Worm (Caenorhabditis elegans) whole organism, L3 larva: ENCODE data around the gene T05C1.1.

Source experiments
- R02D3.7 ChIP-seq: fragments of 150-350 bp; optimal IDR thresholded peaks from 2 replicates; lab custom pipeline; 2014; ENCODE audit warnings: missing biosample characterization, missing genetic modification characterization
- ZK546.5 ChIP-seq: sonication (generic microtip); optimal IDR thresholded peaks from 2 replicates; lab custom pipeline; 2017; ENCODE audit warnings: missing biosample characterization, missing genetic modification characterization
- aly-2 ChIP-seq: fragments of 150-350 bp; optimal IDR thresholded peaks from 2 replicates; lab custom pipeline; 2014; ENCODE audit warnings: missing biosample characterization, missing genetic modification characterization
- ama-1 ChIP-seq: fragments of 150-350 bp; optimal IDR thresholded peaks from 2 replicates; lab custom pipeline; 2018
- ceh-16 ChIP-seq: sonication (generic microtip); optimal IDR thresholded peaks from 2 replicates; lab custom pipeline; 2017; ENCODE audit warnings: missing biosample characterization, missing genetic modification characterization
- ceh-28 ChIP-seq: fragments of 150-350 bp; optimal IDR thresholded peaks from 2 replicates; lab custom pipeline; 2014; ENCODE audit warnings: missing biosample characterization, missing genetic modification reagents, missing genetic modification characterization
- ceh-82 ChIP-seq: fragments of 150-350 bp; optimal IDR thresholded peaks from 2 replicates; lab custom pipeline; 2014; ENCODE audit warnings: missing biosample characterization, missing genetic modification characterization
- daf-12 ChIP-seq: fragments of 150-350 bp; optimal IDR thresholded peaks from 2 replicates; lab custom pipeline; 2014; ENCODE audit warnings: missing biosample characterization, missing genetic modification reagents, missing genetic modification characterization
- egl-27 ChIP-seq: sonication (generic microtip); optimal IDR thresholded peaks from 4 replicates; lab custom pipeline; 2017; ENCODE audit warnings: missing biosample characterization, missing genetic modification reagents, missing genetic modification characterization
- egl-5 ChIP-seq: fragments of 150-350 bp; optimal IDR thresholded peaks from 2 replicates; lab custom pipeline; 2017; ENCODE audit warnings: missing biosample characterization, missing genetic modification reagents, missing genetic modification characterization, inconsistent platforms
- elt-1 ChIP-seq: fragments of 150-350 bp; optimal IDR thresholded peaks from 2 replicates; lab custom pipeline; 2014; ENCODE audit warnings: missing biosample characterization, missing genetic modification characterization
- elt-2 ChIP-seq: sonication (generic microtip); optimal IDR thresholded peaks from 2 replicates; lab custom pipeline; 2016; ENCODE audit warnings: missing genetic modification reagents, mild to moderate bottlenecking, missing genetic modification characterization, missing compliant biosample characterization
- eor-1 ChIP-seq, 2 experiments: fragments of 150-350 bp; optimal IDR thresholded peaks; 2 replicates each; lab custom pipeline; 2014 to 2018; ENCODE audit warnings: missing biosample characterization in 2 of 2, missing genetic modification characterization in 2 of 2
- fkh-10 ChIP-seq: sonication (generic microtip); optimal IDR thresholded peaks from 2 replicates; lab custom pipeline; 2017; ENCODE audit warnings: missing biosample characterization, missing genetic modification reagents, missing genetic modification characterization
- fkh-2 ChIP-seq: fragments of 150-350 bp; optimal IDR thresholded peaks from 2 replicates; lab custom pipeline; 2014; ENCODE audit warnings: missing biosample characterization, missing genetic modification reagents, missing genetic modification characterization
- fos-1 ChIP-seq: fragments of 150-350 bp; optimal IDR thresholded peaks from 2 replicates; lab custom pipeline; 2014; ENCODE audit warnings: missing biosample characterization, missing genetic modification characterization
- hmg-11 ChIP-seq: sonication (generic microtip); optimal IDR thresholded peaks from 2 replicates; lab custom pipeline; 2016; ENCODE audit warnings: missing genetic modification characterization, missing compliant biosample characterization
- jun-1 ChIP-seq: fragments of 150-350 bp; optimal IDR thresholded peaks from 2 replicates; lab custom pipeline; 2014; ENCODE audit warnings: missing biosample characterization, missing genetic modification reagents, missing genetic modification characterization
- lin-15B ChIP-seq: fragments of 150-350 bp; optimal IDR thresholded peaks from 2 replicates; lab custom pipeline; 2014; ENCODE audit warnings: missing biosample characterization, missing genetic modification characterization
- lin-39 ChIP-seq: fragments of 150-350 bp; optimal IDR thresholded peaks from 2 replicates; lab custom pipeline; 2018; ENCODE audit warnings: missing biosample characterization, missing genetic modification reagents, missing genetic modification characterization
- lsy-12 ChIP-seq: sonication (generic microtip); optimal IDR thresholded peaks from 2 replicates; lab custom pipeline; 2016; ENCODE audit warnings: mild to moderate bottlenecking, missing genetic modification characterization, missing compliant biosample characterization
- mdl-1 ChIP-seq: fragments of 150-350 bp; optimal IDR thresholded peaks from 2 replicates; lab custom pipeline; 2014; ENCODE audit warnings: missing biosample characterization, missing genetic modification characterization
- nfya-1 ChIP-seq: sonication (generic microtip); optimal IDR thresholded peaks from 2 replicates; lab custom pipeline; 2017; ENCODE audit warnings: missing genetic modification characterization, mild to moderate bottlenecking, missing compliant biosample characterization, antibody characterized with exemption, moderate library complexity; ENCODE audit not compliant: insufficient read depth
- nhr-11 ChIP-seq: fragments of 150-350 bp; optimal IDR thresholded peaks from 2 replicates; lab custom pipeline; 2014; ENCODE audit warnings: missing biosample characterization, missing genetic modification characterization
- nhr-12 ChIP-seq: fragments of 150-350 bp; optimal IDR thresholded peaks from 2 replicates; lab custom pipeline; 2014; ENCODE audit warnings: missing biosample characterization, missing genetic modification characterization
- nhr-23 ChIP-seq: fragments of 150-350 bp; optimal IDR thresholded peaks from 2 replicates; lab custom pipeline; 2014; ENCODE audit warnings: missing biosample characterization, missing genetic modification reagents, missing genetic modification characterization
- nhr-237 ChIP-seq: fragments of 150-350 bp; optimal IDR thresholded peaks from 2 replicates; lab custom pipeline; 2014; ENCODE audit warnings: missing biosample characterization, missing genetic modification characterization
- nhr-25 ChIP-seq: sonication (generic microtip); optimal IDR thresholded peaks from 2 replicates; lab custom pipeline; 2017; ENCODE audit warnings: missing biosample characterization, missing genetic modification characterization
- nhr-28 ChIP-seq: fragments of 150-350 bp; optimal IDR thresholded peaks from 2 replicates; lab custom pipeline; 2014; ENCODE audit warnings: missing biosample characterization, missing genetic modification characterization
- nhr-43 ChIP-seq: sonication (generic microtip); optimal IDR thresholded peaks from 2 replicates; lab custom pipeline; 2016; ENCODE audit warnings: mild to moderate bottlenecking, missing genetic modification characterization, missing compliant biosample characterization; ENCODE audit not compliant: poor library complexity, severe bottlenecking
- nhr-67 ChIP-seq: fragments of 150-350 bp; optimal IDR thresholded peaks from 2 replicates; lab custom pipeline; 2014; ENCODE audit warnings: missing biosample characterization, missing genetic modification characterization
- nhr-77 ChIP-seq: fragments of 150-350 bp; optimal IDR thresholded peaks from 2 replicates; lab custom pipeline; 2014; ENCODE audit warnings: missing biosample characterization, missing genetic modification characterization
- pha-4 ChIP-seq: fragments of 150-350 bp; optimal IDR thresholded peaks from 2 replicates; lab custom pipeline; 2014; ENCODE audit warnings: missing biosample characterization, missing genetic modification reagents, missing genetic modification characterization
- pqm-1 ChIP-seq: fragments of 150-350 bp; optimal IDR thresholded peaks from 2 replicates; lab custom pipeline; 2017; ENCODE audit warnings: missing biosample characterization, missing genetic modification characterization, inconsistent platforms
- sea-2 ChIP-seq: fragments of 150-350 bp; sonication (generic microtip); optimal IDR thresholded peaks from 4 replicates; lab custom pipeline; 2014; ENCODE audit warnings: missing biosample characterization, missing genetic modification reagents, missing genetic modification characterization
- skn-1 ChIP-seq: fragments of 150-350 bp; optimal IDR thresholded peaks from 2 replicates; lab custom pipeline; 2014; ENCODE audit warnings: missing biosample characterization, missing genetic modification characterization
- snpc-4 ChIP-seq: fragments of 150-350 bp; optimal IDR thresholded peaks from 2 replicates; lab custom pipeline; 2014; ENCODE audit warnings: missing biosample characterization, missing genetic modification characterization
- tbx-2 ChIP-seq: sonication (generic microtip); optimal IDR thresholded peaks from 2 replicates; lab custom pipeline; 2016; ENCODE audit warnings: mild to moderate bottlenecking, missing genetic modification characterization, missing compliant biosample characterization
- unc-39 ChIP-seq: sonication (generic microtip); optimal IDR thresholded peaks from 4 replicates; lab custom pipeline; 2017; ENCODE audit warnings: missing biosample characterization, missing genetic modification characterization
- unc-62 ChIP-seq: fragments of 150-350 bp; sonication (generic microtip); optimal IDR thresholded peaks from 4 replicates; lab custom pipeline; 2014; ENCODE audit warnings: missing biosample characterization, missing genetic modification reagents, missing genetic modification characterization
- zag-1 ChIP-seq: fragments of 150-350 bp; optimal IDR thresholded peaks from 2 replicates; lab custom pipeline; 2014; ENCODE audit warnings: missing biosample characterization, missing genetic modification characterization
- ztf-4 ChIP-seq: fragments of 150-350 bp; optimal IDR thresholded peaks from 2 replicates; lab custom pipeline; 2014; ENCODE audit warnings: missing biosample characterization, missing genetic modification characterization

Gene T05C1.1

DNA sequence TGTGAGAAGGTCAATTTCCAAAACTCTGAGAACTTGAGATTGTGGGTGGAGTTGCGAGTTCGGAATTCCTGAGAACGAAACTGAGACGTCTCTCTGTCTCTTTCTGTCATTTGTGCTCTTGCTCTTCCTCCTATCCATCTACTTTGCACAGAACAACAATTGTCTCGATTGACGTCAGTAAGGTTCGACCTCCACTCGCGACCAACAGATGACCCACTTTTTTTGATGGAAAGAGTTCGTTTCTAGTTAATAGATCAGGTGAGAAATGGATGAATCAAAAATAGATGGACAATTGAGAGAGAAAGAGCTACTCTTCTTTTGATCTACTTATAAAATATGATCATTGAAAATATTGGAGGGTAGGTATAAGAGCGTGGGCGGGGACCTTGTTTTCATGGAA, 16.1 kb downstream of the T05C1.1 start:
- TF ChIP-seq fos-1, result no peak
- peak; percentile 19 for TF ChIP-seq nfya-1 (tag; lab: Kevin White, UChicago)
- peak; percentile 31 for TF ChIP-seq lin-39 (tag; lab: Kevin White, UChicago)

DNA sequence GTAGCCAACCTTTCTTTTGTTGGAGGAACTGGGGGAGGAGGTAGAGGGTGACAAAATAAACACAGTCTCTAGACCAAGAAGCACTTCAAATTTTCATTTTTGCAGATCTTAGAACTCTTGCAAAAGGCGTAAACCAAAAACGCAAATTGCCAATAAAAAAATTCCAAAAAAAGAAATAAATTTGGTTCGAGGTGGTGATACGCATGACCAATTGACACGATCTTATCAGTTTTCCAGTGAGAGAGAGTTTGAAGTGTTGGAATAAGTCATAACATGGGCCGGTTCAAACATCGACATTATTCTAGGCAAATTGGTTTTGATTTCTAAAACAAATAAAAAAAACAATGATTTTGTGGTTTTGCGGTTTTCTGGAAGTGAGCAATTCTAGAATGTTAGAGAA, 17.4 kb downstream of the T05C1.1 start:
- TF ChIP-seq jun-1 (tag; lab: Kevin White, UChicago) (no peak), ceh-28 (tag; lab: Kevin White, UChicago) (no peak), R02D3.7 (tag; lab: Kevin White, UChicago) (no peak), elt-2 (tag; lab: Kevin White, UChicago) (peak; percentile 59)

DNA sequence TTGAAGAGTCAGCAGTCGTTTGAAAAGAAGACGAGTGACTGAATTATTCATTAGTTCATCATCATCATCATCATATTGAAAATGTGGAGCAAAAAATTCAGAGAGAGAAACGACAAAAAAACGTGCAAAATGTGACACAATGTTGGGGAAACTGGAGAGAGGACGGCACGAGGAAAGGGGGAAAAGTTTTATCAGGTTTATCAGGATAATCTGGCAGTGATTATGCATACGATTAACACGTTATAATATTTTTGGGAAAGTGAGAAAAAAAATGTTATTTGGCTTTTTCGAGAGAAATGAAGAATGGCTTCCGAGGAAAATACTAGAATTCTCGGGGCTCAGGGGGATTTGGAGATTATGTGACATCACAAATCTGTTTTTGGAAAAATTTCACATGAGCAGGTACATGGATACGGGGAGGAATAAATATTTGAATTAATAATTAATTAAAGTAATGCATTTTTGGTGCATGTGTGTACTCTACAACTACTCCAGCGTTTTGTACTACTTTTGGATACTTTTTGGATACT, 26.8 kb downstream of the T05C1.1 start, which contains the start of gene camt-1:
Gene camt-1, minus strand, starts transcription at position 51 of the 530 bp plus-strand sequence.
- TF ChIP-seq nhr-77 (tag; lab: Kevin White, UChicago) (no peak), elt-1 (tag; lab: Kevin White, UChicago) (no peak), mdl-1 (tag; lab: Kevin White, UChicago) (no peak)

DNA sequence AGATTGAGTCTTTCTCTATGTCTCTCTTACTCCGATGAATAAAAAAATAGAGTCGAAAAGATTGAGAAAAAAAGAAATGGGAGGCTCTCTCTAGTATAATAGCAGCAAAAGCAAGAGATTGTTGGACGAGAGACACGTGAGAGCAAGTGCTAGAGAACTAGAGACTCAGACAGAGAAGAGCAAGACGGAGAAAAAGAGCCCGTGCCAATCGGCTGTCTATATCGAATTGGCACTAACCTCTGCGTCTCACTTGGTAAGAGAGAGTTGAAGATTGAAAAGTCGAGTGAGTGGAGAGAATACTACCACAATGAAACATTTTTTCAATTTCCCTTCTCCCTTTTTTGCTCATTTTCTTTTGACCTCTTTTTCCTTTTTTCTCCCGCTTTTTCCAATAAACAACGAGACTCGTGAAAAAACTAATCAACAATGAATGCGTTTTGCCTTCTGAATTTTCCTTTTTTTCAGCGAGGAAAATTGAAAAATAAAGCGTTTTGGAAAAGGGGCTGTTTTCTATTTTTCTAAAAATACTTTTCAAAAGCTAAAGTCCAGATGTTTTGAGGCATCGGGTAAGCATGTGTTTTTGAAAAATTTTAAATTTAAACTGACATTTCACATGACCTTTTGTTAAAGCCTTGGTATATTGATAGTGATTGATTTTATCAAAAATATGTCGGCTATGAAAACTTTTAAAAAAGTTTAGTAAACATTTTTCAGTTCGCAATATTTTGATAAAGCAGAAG, 28.3 kb downstream of the T05C1.1 start:
- TF ChIP-seq lin-39 (tag; lab: Kevin White, UChicago) (peak; percentile 46), ama-1 (lab: Kevin White, UChicago) (peak; percentile 19), fkh-10 (GFP tag; lab: Kevin White, UChicago) (peak; percentile 39), nhr-23 (tag; lab: Kevin White, UChicago) (no peak), ztf-4 (tag; lab: Kevin White, UChicago) (no peak), nhr-11 (tag; lab: Kevin White, UChicago) (peak; percentile 22), lsy-12 (tag; lab: Kevin White, UChicago) (no peak), egl-5 (tag; lab: Kevin White, UChicago) (no peak), nhr-77 (tag; lab: Kevin White, UChicago) (no peak), elt-1 (tag; lab: Kevin White, UChicago) (no peak), nhr-28 (no peak), mdl-1 (tag; lab: Kevin White, UChicago) (peak; percentile 22), ceh-16 (tag; lab: Kevin White, UChicago) (no peak), jun-1 (tag; lab: Kevin White, UChicago) (peak; percentile 28), nhr-43 (tag; lab: Kevin White, UChicago) (no peak), nhr-237 (tag; lab: Kevin White, UChicago) (no peak), eor-1 (tag; optimal IDR thresholded peaks at IDR 0.05; lab: Kevin White, UChicago) (no peak), fkh-2 (tag; lab: Kevin White, UChicago) (no peak), ZK546.5 (tag; lab: Kevin White, UChicago) (no peak), pha-4 (peak; percentile 77), tbx-2 (no peak), sea-2 (GFP tag; lab: Kevin White, UChicago) (no peak), egl-27 (tag; lab: Kevin White, UChicago) (no peak), zag-1 (tag; lab: Kevin White, UChicago) (no peak), elt-2 (tag; lab: Kevin White, UChicago) (peak; percentile 56), pqm-1 (tag; lab: Kevin White, UChicago) (peak; percentile 40), nfya-1 (tag; lab: Kevin White, UChicago) (peak; percentile 93), aly-2 (tag; lab: Kevin White, UChicago) (no peak), unc-39 (tag; lab: Kevin White, UChicago) (no peak), ceh-28 (tag; lab: Kevin White, UChicago) (no peak), nhr-12 (no peak), snpc-4 (peak; percentile 34), nhr-67 (tag; lab: Kevin White, UChicago) (no peak), nhr-25 (tag; lab: Kevin White, UChicago) (no peak), ceh-82 (tag; lab: Kevin White, UChicago) (no peak), skn-1 (tag; lab: Kevin White, UChicago) (no peak), lin-15B (tag; lab: Kevin White, UChicago) (peak; percentile 35), hmg-11 (tag; lab: Kevin White, UChicago) (peak; percentile 86), daf-12 (no peak), unc-62 (GFP tag; lab: Kevin White, UChicago) (peak; percentile 11)
